Worm (Caenorhabditis elegans) whole organism, L1 larva: ENCODE measurements around the gene tsp-9.

Experiments
- jun-1 ChIP-seq: fragments of 150-350 bp; optimal IDR thresholded peaks from 2 replicates; lab custom pipeline; 2014; ENCODE audit warnings: missing biosample characterization, missing genetic modification reagents, missing genetic modification characterization
- lin-15B ChIP-seq: fragments of 150-350 bp; sonication (generic microtip); optimal IDR thresholded peaks from 3 replicates; lab custom pipeline; 2014; ENCODE audit warnings: missing biosample characterization, missing genetic modification characterization
- mab-9 ChIP-seq: fragments of 200-800 bp; sonication (Bioruptor generic); IDR thresholded peaks from 2 replicates; pipeline ENCODE4 v1.3.6; 2022; ENCODE audit warnings: missing genetic modification reagents, missing genetic modification characterization, missing compliant biosample characterization
- mdl-1 ChIP-seq, 2 experiments: fragments of 150-350 bp; optimal IDR thresholded peaks; 2 replicates each; lab custom pipeline; 2014 to 2017; ENCODE audit warnings: missing biosample characterization in 2 of 2, missing genetic modification characterization in 2 of 2, inconsistent platforms in 1 of 2
- nhr-84 ChIP-seq: sonication (generic microtip); optimal IDR thresholded peaks from 2 replicates; lab custom pipeline; 2017; ENCODE audit warnings: missing biosample characterization, missing genetic modification characterization
- snpc-4 ChIP-seq: fragments of 150-350 bp; optimal IDR thresholded peaks from 2 replicates; lab custom pipeline; 2014; ENCODE audit warnings: missing biosample characterization, missing genetic modification characterization
- tlp-1 ChIP-seq: fragments of 150-350 bp; optimal IDR thresholded peaks from 2 replicates; lab custom pipeline; 2014; ENCODE audit warnings: missing biosample characterization, missing genetic modification characterization
- unc-86 ChIP-seq: sonication (generic microtip); optimal IDR thresholded peaks from 2 replicates; lab custom pipeline; 2016; ENCODE audit warnings: missing genetic modification characterization, missing compliant biosample characterization

ce11 chrX:1272539-1272938 lies 26.7 kb downstream of the tsp-9 start, which contains the start of gene C52B11.5:
- TF ChIP-seq nhr-84 (tag; lab: Kevin White, UChicago) (no peak), snpc-4 (tag; lab: Kevin White, UChicago) (no peak), jun-1 (tag; lab: Kevin White, UChicago) (no peak), unc-86 (tag; lab: Kevin White, UChicago) (no peak), mdl-1 (tag; optimal IDR thresholded peaks at IDR 0.05; lab: Kevin White, UChicago) (no peak), mab-9 (no peak), tlp-1 (tag; lab: Kevin White, UChicago) (no peak), lin-15B (tag; lab: Kevin White, UChicago) (no peak)
